Fruit fly (Drosophila melanogaster) whole organism, wandering third instar larva: ENCODE results near the gene caz.
A peak's percentile ranks its signal among the peaks of the same experiment; 100 is the strongest.

ENCODE experiments used
- Abd-B ChIP-seq: fragments of >200 bp; optimal IDR thresholded peaks from 2 replicates; lab custom pipeline; 2017; ENCODE audit warnings: missing biosample characterization, missing genetic modification characterization
- CG32264 ChIP-seq: fragments of 200-800 bp; sonication (Bioruptor generic); optimal IDR thresholded peaks from 2 replicates; lab custom pipeline; 2016; ENCODE audit warnings: missing biosample characterization, missing genetic modification characterization
- CG9705 ChIP-seq: fragments of 200-800 bp; sonication (Bioruptor generic); optimal IDR thresholded peaks from 2 replicates; lab custom pipeline; 2018; ENCODE audit warnings: missing biosample characterization, mild to moderate bottlenecking, missing genetic modification characterization
- CrebA ChIP-seq: fragments of 200-800 bp; sonication (Bioruptor generic); optimal IDR thresholded peaks from 2 replicates; lab custom pipeline; 2016; ENCODE audit warnings: missing biosample characterization, mild to moderate bottlenecking, missing genetic modification characterization, borderline replicate concordance
- Dif ChIP-seq: fragments of 200-275, 200-300 bp; sonication (Bioruptor generic); optimal IDR thresholded peaks from 2 replicates; lab custom pipeline; 2018; ENCODE audit warnings: missing biosample characterization, missing genetic modification characterization; ENCODE audit not compliant: partially characterized antibody
- GATAd ChIP-seq: sonication (Bioruptor generic); optimal IDR thresholded peaks from 2 replicates; lab custom pipeline; 2016; ENCODE audit warnings: missing biosample characterization, missing genetic modification characterization
- HLH106 ChIP-seq: fragments of 200-800 bp; optimal IDR thresholded peaks from 3 replicates; lab custom pipeline; 2019; ENCODE audit warnings: missing biosample characterization, mild to moderate bottlenecking, missing genetic modification characterization, moderate library complexity
- Hnf4 ChIP-seq: fragments of 200-800 bp; sonication (Bioruptor generic); optimal IDR thresholded peaks from 2 replicates; lab custom pipeline; 2016; ENCODE audit warnings: missing biosample characterization, mild to moderate bottlenecking, missing genetic modification characterization
- Hr78 ChIP-seq: fragments of >200 bp; optimal IDR thresholded peaks from 2 replicates; lab custom pipeline; 2017; ENCODE audit warnings: missing biosample characterization, missing genetic modification characterization
- Hr83 ChIP-seq: fragments of 200-300 bp; sonication (Bioruptor generic); optimal IDR thresholded peaks from 2 replicates; lab custom pipeline; 2016; ENCODE audit warnings: missing biosample characterization, mild to moderate bottlenecking, missing genetic modification characterization, moderate library complexity; ENCODE audit not compliant: poor library complexity, severe bottlenecking
- Jra ChIP-seq: sonication (Bioruptor generic); optimal IDR thresholded peaks from 2 replicates; lab custom pipeline; 2016; ENCODE audit warnings: missing biosample characterization, missing genetic modification characterization
- Mio ChIP-seq: sonication (Bioruptor generic); optimal IDR thresholded peaks from 2 replicates; lab custom pipeline; 2016; ENCODE audit warnings: missing biosample characterization, missing genetic modification characterization
- Myc ChIP-seq: fragments of >200 bp; optimal IDR thresholded peaks from 2 replicates; lab custom pipeline; 2017
- N ChIP-seq: fragments of >200 bp; optimal IDR thresholded peaks from 2 replicates; lab custom pipeline; 2018; ENCODE audit warnings: missing biosample characterization, missing external identifiers, missing genetic modification characterization
- OdsH ChIP-seq: fragments of 200-800 bp; sonication (Bioruptor generic); optimal IDR thresholded peaks from 2 replicates; lab custom pipeline; 2016; ENCODE audit warnings: missing biosample characterization, mild to moderate bottlenecking, missing genetic modification characterization
- Rel ChIP-seq, 2 experiments: fragments of 200-800 bp; sonication (Bioruptor generic) in 1 of 2; optimal IDR thresholded peaks; 2 replicates in 1 of 2; 3 replicates in 1 of 2; lab custom pipeline; 2016 to 2019; ENCODE audit warnings: mild to moderate bottlenecking in 2 of 2, missing biosample characterization in 2 of 2, missing genetic modification characterization in 2 of 2, moderate library complexity in 1 of 2
- Sp1 ChIP-seq: fragments of 200-800 bp; sonication (Bioruptor generic); optimal IDR thresholded peaks from 3 replicates; lab custom pipeline; 2019; ENCODE audit warnings: missing biosample characterization, mild to moderate bottlenecking, missing genetic modification characterization, moderate library complexity
- Vsx2 ChIP-seq: fragments of 200-300, 225-300 bp; sonication (Bioruptor generic); optimal IDR thresholded peaks from 2 replicates; lab custom pipeline; 2018; ENCODE audit warnings: missing biosample characterization, missing genetic modification characterization; ENCODE audit not compliant: partially characterized antibody
- br ChIP-seq: fragments of 200-800 bp; sonication (Bioruptor generic); optimal IDR thresholded peaks from 2 replicates; lab custom pipeline; 2016; ENCODE audit warnings: missing biosample characterization, missing genetic modification characterization
- brk ChIP-seq: fragments of 200-800 bp; sonication (Bioruptor generic); optimal IDR thresholded peaks from 2 replicates; lab custom pipeline; 2016; ENCODE audit warnings: missing biosample characterization, mild to moderate bottlenecking, missing genetic modification characterization
- dl ChIP-seq, 2 experiments: fragments of 175-275, 200-275 bp in 1 of 2; fragments of 200-275 bp in 1 of 2; sonication (Bioruptor generic); optimal IDR thresholded peaks; lab custom pipeline; 2018; ENCODE audit warnings: mild to moderate bottlenecking in 2 of 2, missing biosample characterization in 2 of 2, missing genetic modification characterization in 2 of 2, moderate library complexity in 2 of 2; ENCODE audit not compliant: partially characterized antibody in 2 of 2, insufficient read depth in 1 of 2
- dmrt93B ChIP-seq: fragments of 200-800 bp; sonication (Bioruptor generic); optimal IDR thresholded peaks from 2 replicates; lab custom pipeline; 2018; ENCODE audit warnings: missing biosample characterization, mild to moderate bottlenecking, missing genetic modification characterization
- dsf ChIP-seq: sonication (Bioruptor generic); optimal IDR thresholded peaks from 2 replicates; lab custom pipeline; 2016; ENCODE audit warnings: missing biosample characterization, missing genetic modification characterization, borderline replicate concordance
- ey ChIP-seq: fragments of 200-800 bp; sonication (Bioruptor generic); optimal IDR thresholded peaks from 2 replicates; lab custom pipeline; 2016; ENCODE audit warnings: missing biosample characterization, missing genetic modification characterization
- foxo ChIP-seq, 2 experiments: fragments of 200-800 bp; sonication (Bioruptor generic); optimal IDR thresholded peaks; 2 replicates in 1 of 2; 3 replicates in 1 of 2; lab custom pipeline; 2016 to 2017; ENCODE audit warnings: missing biosample characterization in 2 of 2, missing genetic modification characterization in 2 of 2
- fru ChIP-seq: fragments of 200-800 bp; sonication (Bioruptor generic); optimal IDR thresholded peaks from 3 replicates; lab custom pipeline; 2016; ENCODE audit warnings: missing biosample characterization, mild to moderate bottlenecking, missing genetic modification characterization
- h ChIP-seq: fragments of 200-800 bp; sonication (Bioruptor generic); optimal IDR thresholded peaks from 3 replicates; lab custom pipeline; 2016; ENCODE audit warnings: missing biosample characterization, mild to moderate bottlenecking, missing genetic modification characterization
- jim ChIP-seq: fragments of 175-275, 200-325 bp; sonication (Bioruptor generic); optimal IDR thresholded peaks from 2 replicates; lab custom pipeline; 2016; ENCODE audit warnings: missing biosample characterization, mild to moderate bottlenecking, missing genetic modification characterization
- pan ChIP-seq: fragments of >200 bp; optimal IDR thresholded peaks from 2 replicates; lab custom pipeline; 2017
- psq ChIP-seq: fragments of 200-800 bp; sonication (Bioruptor generic); optimal IDR thresholded peaks from 3 replicates; lab custom pipeline; 2017; ENCODE audit warnings: missing biosample characterization, mild to moderate bottlenecking, missing genetic modification characterization, moderate library complexity
- rgr ChIP-seq: fragments of 200-800 bp; sonication (Bioruptor generic); optimal IDR thresholded peaks from 3 replicates; lab custom pipeline; 2016; ENCODE audit warnings: missing biosample characterization, mild to moderate bottlenecking, missing genetic modification characterization
- sage ChIP-seq: fragments of 200-800 bp; sonication (Bioruptor generic); optimal IDR thresholded peaks from 2 replicates; lab custom pipeline; 2016; ENCODE audit warnings: missing biosample characterization, mild to moderate bottlenecking, missing genetic modification characterization
- sv ChIP-seq: fragments of 200-800 bp; sonication (Bioruptor generic); optimal IDR thresholded peaks from 3 replicates; lab custom pipeline; 2016; ENCODE audit warnings: missing biosample characterization, missing genetic modification characterization
- tai ChIP-seq: sonication (Bioruptor generic); optimal IDR thresholded peaks from 2 replicates; lab custom pipeline; 2016; ENCODE audit warnings: missing biosample characterization, missing genetic modification characterization
- usp ChIP-seq: fragments of >200 bp; optimal IDR thresholded peaks from 2 replicates; lab custom pipeline; 2017; ENCODE audit warnings: missing biosample characterization, missing genetic modification characterization
- woc ChIP-seq: sonication (Bioruptor generic); optimal IDR thresholded peaks from 2 replicates; lab custom pipeline; 2016; ENCODE audit warnings: missing biosample characterization, mild to moderate bottlenecking, missing genetic modification characterization

caz gene

DNA sequence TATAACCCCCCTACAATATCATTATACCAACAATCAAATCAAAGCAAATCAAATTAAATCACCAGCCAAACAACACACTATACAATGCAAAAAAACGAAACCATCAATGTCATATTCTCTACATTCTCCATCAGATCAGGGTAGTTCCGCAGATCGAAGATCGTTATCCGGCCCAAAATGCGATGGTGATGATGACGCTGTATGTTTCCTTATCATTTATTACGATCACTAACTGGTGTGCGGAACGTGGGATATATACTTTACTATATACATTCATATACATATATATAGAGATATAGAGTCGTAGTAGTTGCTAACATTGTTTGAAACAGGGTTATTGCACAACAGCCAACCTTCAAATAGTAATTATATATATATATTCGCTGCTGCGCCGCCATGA is 7.3 kb upstream of the caz start:
- TF ChIP-seq pan (lab: Kevin White, UChicago) (no peak), Abd-B (GFP tag; lab: Kevin White, UChicago) (no peak), foxo (GFP tag; optimal IDR thresholded peaks at IDR 0.05; lab: Kevin White, UChicago) (no peak), Sp1 (no peak), brk (no peak), HLH106 (tag; lab: Kevin White, UChicago) (no peak), tai (GFP tag; lab: Kevin White, UChicago) (no peak), woc (no peak), Myc (no peak), OdsH (no peak), Hnf4 (no peak), psq (no peak), fru (no peak), h (GFP tag; lab: Kevin White, UChicago) (no peak), usp (GFP tag; lab: Kevin White, UChicago) (no peak), Dif (GFP tag; lab: Kevin White, UChicago) (no peak), sv (GFP tag; lab: Kevin White, UChicago) (no peak), CG32264 (GFP tag; lab: Kevin White, UChicago) (no peak), Vsx2 (GFP tag; lab: Kevin White, UChicago) (no peak)

DNA sequence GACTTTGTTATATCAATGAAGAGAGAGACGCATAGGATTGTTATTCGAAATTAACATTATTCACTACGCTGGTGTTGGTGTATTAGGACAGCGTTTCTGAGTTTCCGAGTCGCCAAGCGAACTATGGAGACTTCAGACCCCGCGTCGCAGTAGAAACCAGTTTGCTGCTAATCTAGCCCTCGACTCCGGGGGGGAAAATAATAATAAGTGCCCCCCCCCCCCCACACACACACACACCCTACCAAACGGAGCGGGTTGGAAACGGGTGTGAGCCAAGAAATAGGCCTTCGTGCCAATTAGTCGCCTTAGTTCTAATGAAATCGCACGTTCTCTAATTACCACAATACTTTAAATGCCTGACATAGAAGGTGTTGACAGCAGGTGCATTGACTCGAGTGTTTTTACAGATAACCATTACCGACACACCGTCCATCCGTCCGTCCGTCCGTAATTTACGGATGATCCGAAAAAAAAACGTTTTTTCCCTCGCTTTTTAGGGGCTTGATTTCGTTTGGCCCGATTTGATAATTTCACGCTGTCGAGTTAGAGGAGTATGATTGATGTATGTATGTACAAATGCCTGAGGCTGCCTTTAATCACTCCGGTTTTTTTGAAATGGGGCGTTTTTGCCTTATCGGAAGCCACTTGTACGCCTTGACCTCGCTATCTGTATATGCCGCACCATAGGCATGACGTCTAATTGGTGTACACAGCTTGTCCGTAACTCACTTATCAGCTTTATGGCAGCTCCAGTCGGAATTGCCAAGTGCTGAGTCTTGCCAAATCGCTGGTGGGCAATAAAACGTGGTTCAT is 6.7 kb upstream of the caz start:
- peak; percentile 27 for TF ChIP-seq h (GFP tag; lab: Kevin White, UChicago)
- no peak for TF ChIP-seq Mio (GFP tag; lab: Kevin White, UChicago)
- TF ChIP-seq Rel (GFP tag; optimal IDR thresholded peaks at IDR 0.05; lab: Kevin White, UChicago) = peak; percentile 47
- peak; percentile 81 for TF ChIP-seq Rel (tag; optimal IDR thresholded peaks at IDR 0.05; lab: Kevin White, UChicago)
- TF ChIP-seq, all 38 proteins: peak for 2

- TF ChIP-seq N (no peak), Hnf4 (no peak), HLH106 (tag; lab: Kevin White, UChicago) (peak; percentile 35), usp (GFP tag; lab: Kevin White, UChicago) (no peak), h (GFP tag; lab: Kevin White, UChicago) (peak; percentile 25), rgr (GFP tag; lab: Kevin White, UChicago) (peak; percentile 19), br (peak; percentile 2), foxo (GFP tag; optimal IDR thresholded peaks at IDR 0.05; lab: Kevin White, UChicago) (peak in 1 of 2 experiments; percentile 42), Rel (GFP tag; optimal IDR thresholded peaks at IDR 0.05; lab: Kevin White, UChicago) (no peak), Rel (tag; optimal IDR thresholded peaks at IDR 0.05; lab: Kevin White, UChicago) (no peak), Dif (GFP tag; lab: Kevin White, UChicago) (no peak), Sp1 (peak; percentile 6), OdsH (peak; percentile 15), CG9705 (GFP tag; lab: Kevin White, UChicago) (no peak), dsf (no peak), woc (no peak), sage (GFP tag; lab: Kevin White, UChicago) (no peak), Jra (GFP tag; lab: Kevin White, UChicago) (no peak), fru (peak; percentile 33), ey (GFP tag; lab: Kevin White, UChicago) (peak; percentile 1)
Observed at dm6 chrX:16285186-16285585, 3.4 kb upstream of the caz start.

DNA sequence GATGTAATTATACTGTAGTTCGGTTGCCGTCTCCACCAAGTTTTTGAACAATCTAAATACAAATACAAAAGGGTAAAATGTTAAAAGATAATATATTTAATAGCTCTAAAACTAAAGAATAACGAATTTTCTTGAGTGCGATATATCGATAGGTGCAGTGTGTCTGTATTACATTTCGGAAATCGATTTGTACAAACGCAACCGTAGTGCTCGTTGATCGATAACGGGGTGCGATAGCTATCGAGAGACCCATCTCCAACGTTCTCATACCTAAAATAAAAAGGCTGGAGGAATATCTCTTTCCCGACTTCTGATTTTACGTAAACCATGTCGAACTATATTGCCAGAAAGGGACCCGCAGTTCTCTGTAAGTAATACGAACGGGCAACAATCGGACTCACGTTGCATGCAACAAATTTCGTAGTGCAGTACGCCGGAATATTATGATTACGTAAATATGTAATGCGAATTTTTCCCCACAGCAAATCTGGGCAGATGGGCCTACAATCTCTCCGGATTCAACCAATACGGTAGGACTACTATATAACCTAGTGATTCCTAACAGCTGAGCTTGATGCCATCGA is 2.4 kb upstream of the caz start, which contains the start of gene UQCR-14:
TSS of gene UQCR-14 (plus strand) at position 206 of the 584 bp plus-strand sequence.
- TF ChIP-seq ey (GFP tag; lab: Kevin White, UChicago) (no peak), Vsx2 (GFP tag; lab: Kevin White, UChicago) (no peak), OdsH (no peak), dsf (peak; percentile 15), dl (GFP tag; optimal IDR thresholded peaks at IDR 0.05; lab: Kevin White, UChicago; ENCODE audit: insufficient read depth in 1 of 2, partially characterized antibody in 2 of 2) (no peak), fru (no peak), Hr78 (GFP tag; lab: Kevin White, UChicago) (no peak), Abd-B (GFP tag; lab: Kevin White, UChicago) (no peak), Hr83 (peak; percentile 70), CG32264 (GFP tag; lab: Kevin White, UChicago) (no peak), N (no peak), Mio (GFP tag; lab: Kevin White, UChicago) (no peak), foxo (GFP tag; optimal IDR thresholded peaks at IDR 0.05; lab: Kevin White, UChicago) (peak in 1 of 2 experiments; percentile 42), GATAd (no peak), Hnf4 (peak; percentile 49), Dif (GFP tag; lab: Kevin White, UChicago) (no peak), Jra (GFP tag; lab: Kevin White, UChicago) (peak; percentile 55), HLH106 (tag; lab: Kevin White, UChicago) (peak; percentile 24), Myc (no peak), rgr (GFP tag; lab: Kevin White, UChicago) (peak; percentile 58), Sp1 (peak; percentile 26), psq (no peak), Rel (GFP tag; optimal IDR thresholded peaks at IDR 0.05; lab: Kevin White, UChicago) (no peak), Rel (tag; optimal IDR thresholded peaks at IDR 0.05; lab: Kevin White, UChicago) (peak; percentile 18), CrebA (GFP tag; lab: Kevin White, UChicago) (no peak), dmrt93B (no peak), sv (GFP tag; lab: Kevin White, UChicago) (no peak), usp (GFP tag; lab: Kevin White, UChicago) (no peak), br (peak; percentile 25), pan (lab: Kevin White, UChicago) (no peak), jim (GFP tag; lab: Kevin White, UChicago) (no peak), brk (no peak)
